Fruit fly (Drosophila melanogaster) whole organism, embryonic: ENCODE measurements around the gene cno.

Experiments used
- Aef1 ChIP-seq: fragments of 200-800 bp; sonication (Bioruptor generic); IDR thresholded peaks from 3 replicates; pipeline ENCODE4 v1.3.6; 2022; ENCODE audit warnings: missing biosample characterization, missing genetic modification characterization
- BEAF-32 ChIP-seq: fragments of 200-800 bp; sonication (Bioruptor generic); optimal IDR thresholded peaks from 3 replicates; lab custom pipeline; 2017; ENCODE audit warnings: missing biosample characterization, missing genetic modification characterization, mild to moderate bottlenecking, moderate library complexity, missing genetic modification reagents
- BtbVII ChIP-seq: fragments of 200-800 bp; sonication (Bioruptor generic); optimal IDR thresholded peaks from 3 replicates; lab custom pipeline; 2017; ENCODE audit warnings: missing biosample characterization, mild to moderate bottlenecking, missing genetic modification characterization
- CG11504 ChIP-seq: fragments of 200-800 bp; sonication (Bioruptor generic); optimal IDR thresholded peaks from 3 replicates; lab custom pipeline; 2019; ENCODE audit warnings: missing biosample characterization, mild to moderate bottlenecking, missing genetic modification characterization, moderate library complexity
- CG12769 ChIP-seq: fragments of 200-800 bp; sonication (Bioruptor generic); optimal IDR thresholded peaks from 2 replicates; lab custom pipeline; 2019; ENCODE audit warnings: missing biosample characterization, mild to moderate bottlenecking, missing genetic modification characterization, moderate library complexity
- CG13775 ChIP-seq: fragments of 200-800 bp; sonication (Bioruptor generic); optimal IDR thresholded peaks from 3 replicates; lab custom pipeline; 2017; ENCODE audit warnings: missing biosample characterization, mild to moderate bottlenecking, missing genetic modification characterization
- CG14860 ChIP-seq: fragments of 200-800 bp; sonication (Bioruptor generic); IDR thresholded peaks from 3 replicates; pipeline ENCODE4 v1.3.6; 2022; ENCODE audit warnings: missing biosample characterization, missing genetic modification characterization; ENCODE audit not compliant: partially characterized antibody
- CG15479 ChIP-seq: fragments of 200-800 bp; sonication (Bioruptor generic); optimal IDR thresholded peaks from 3 replicates; lab custom pipeline; 2019; ENCODE audit warnings: missing biosample characterization, mild to moderate bottlenecking, missing genetic modification characterization, moderate library complexity
- CG1832 ChIP-seq: fragments of 200-800 bp; sonication (Bioruptor generic); optimal IDR thresholded peaks from 2 replicates; lab custom pipeline; 2017; ENCODE audit warnings: missing biosample characterization, mild to moderate bottlenecking, missing genetic modification characterization, inconsistent platforms
- CG34224 ChIP-seq: fragments of 200-800 bp; sonication (Bioruptor generic); IDR thresholded peaks from 3 replicates; pipeline ENCODE4 v1.3.6; 2022; ENCODE audit warnings: missing biosample characterization, missing genetic modification characterization; ENCODE audit not compliant: partially characterized antibody
- CG4424 ChIP-seq: fragments of 200-800 bp; sonication (Bioruptor generic); optimal IDR thresholded peaks from 3 replicates; lab custom pipeline; 2016; ENCODE audit warnings: missing biosample characterization, missing genetic modification characterization
- CG7963 ChIP-seq: fragments of 200-800 bp; sonication (Bioruptor generic); IDR thresholded peaks from 3 replicates; pipeline ENCODE4 v1.3.6; 2022; ENCODE audit warnings: missing biosample characterization, missing genetic modification characterization; ENCODE audit not compliant: partially characterized antibody
- CG8924 ChIP-seq: fragments of 200-800 bp; optimal IDR thresholded peaks from 3 replicates; lab custom pipeline; 2019; ENCODE audit warnings: missing biosample characterization, mild to moderate bottlenecking, missing genetic modification characterization, moderate library complexity
- CG9727 ChIP-seq: fragments of 200-800 bp; sonication (Bioruptor generic); optimal IDR thresholded peaks from 3 replicates; lab custom pipeline; 2017; ENCODE audit warnings: missing biosample characterization, mild to moderate bottlenecking, missing genetic modification characterization
- CG9797 ChIP-seq: fragments of 200-800 bp; sonication (Bioruptor generic); optimal IDR thresholded peaks from 3 replicates; lab custom pipeline; 2018; ENCODE audit warnings: missing biosample characterization, mild to moderate bottlenecking, missing genetic modification characterization
- CTCF ChIP-seq: fragments of 200-800 bp; sonication (Bioruptor generic); optimal IDR thresholded peaks from 2 replicates; lab custom pipeline; 2017; ENCODE audit warnings: missing biosample characterization, mild to moderate bottlenecking, missing genetic modification characterization, moderate library complexity
- Dll ChIP-seq: fragments of 200-800 bp; sonication (Bioruptor generic); IDR thresholded peaks from 4 replicates; pipeline ENCODE4 v1.3.6; 2022; ENCODE audit warnings: missing biosample characterization, missing genetic modification characterization; ENCODE audit not compliant: partially characterized antibody
- Dp ChIP-seq: fragments of 200-800 bp; sonication (Bioruptor generic); optimal IDR thresholded peaks from 2 replicates; lab custom pipeline; 2018; ENCODE audit warnings: missing biosample characterization, mild to moderate bottlenecking, missing genetic modification characterization, moderate library complexity
- Hmx ChIP-seq: fragments of 200-800 bp; sonication (Bioruptor generic); optimal IDR thresholded peaks from 2 replicates; lab custom pipeline; 2016; ENCODE audit warnings: missing biosample characterization, missing genetic modification characterization
- Hr39 ChIP-seq: fragments of >200 bp; optimal IDR thresholded peaks from 2 replicates; lab custom pipeline; 2017
- Kr ChIP-seq: fragments of 200-800 bp; sonication (Bioruptor generic); optimal IDR thresholded peaks from 2 replicates; lab custom pipeline; 2017; ENCODE audit warnings: missing biosample characterization, mild to moderate bottlenecking, missing genetic modification characterization
- NC2β ChIP-seq: fragments of 200-800 bp; sonication (Bioruptor generic); optimal IDR thresholded peaks from 2 replicates; lab custom pipeline; 2016; ENCODE audit warnings: missing biosample characterization, missing genetic modification characterization
- Opbp ChIP-seq: fragments of 200-800 bp; sonication (Bioruptor generic); IDR thresholded peaks from 3 replicates; pipeline ENCODE4 v1.3.6; 2022; ENCODE audit warnings: missing biosample characterization, missing genetic modification characterization; ENCODE audit not compliant: partially characterized antibody
- Poxn ChIP-seq: fragments of 200-800 bp; sonication (Bioruptor generic); IDR thresholded peaks from 2 replicates; pipeline ENCODE4 v1.3.6; 2022; ENCODE audit warnings: missing biosample characterization, missing genetic modification characterization
- Sox102F ChIP-seq: fragments of 200-800 bp; sonication (Bioruptor generic); optimal IDR thresholded peaks from 2 replicates; lab custom pipeline; 2018; ENCODE audit warnings: missing biosample characterization, mild to moderate bottlenecking, missing genetic modification characterization, moderate library complexity
- Sry-β ChIP-seq: fragments of 200-800 bp; sonication (Bioruptor generic); optimal IDR thresholded peaks from 2 replicates; lab custom pipeline; 2018; ENCODE audit warnings: missing biosample characterization, mild to moderate bottlenecking, missing genetic modification characterization, moderate library complexity
- Trl ChIP-seq, 3 experiments: fragments of >200 bp in 2 of 3; fragments of 200-800 bp in 1 of 3; sonication (Bioruptor generic) in 1 of 3; optimal IDR thresholded peaks; 2 replicates in 1 of 3; 3 replicates in 2 of 3; lab custom pipeline; 2016 to 2017; ENCODE audit warnings: missing biosample characterization in 1 of 3, missing genetic modification characterization in 1 of 3
- bbx ChIP-seq: fragments of 200-800 bp; sonication (Bioruptor generic); IDR thresholded peaks from 2 replicates; pipeline ENCODE4 v1.3.6; 2022; ENCODE audit warnings: missing biosample characterization, missing genetic modification characterization; ENCODE audit not compliant: partially characterized antibody
- chm ChIP-seq: fragments of 200-800 bp; sonication (Bioruptor generic); IDR thresholded peaks from 2 replicates; pipeline ENCODE4 v1.3.6; 2022; ENCODE audit warnings: missing biosample characterization, missing genetic modification characterization
- fru ChIP-seq: fragments of >200 bp; optimal IDR thresholded peaks from 2 replicates; lab custom pipeline; 2017
- grn ChIP-seq: fragments of 200-800 bp; sonication (Bioruptor generic); optimal IDR thresholded peaks from 3 replicates; lab custom pipeline; 2017; ENCODE audit warnings: missing biosample characterization, missing genetic modification characterization
- h ChIP-seq: fragments of >200 bp; optimal IDR thresholded peaks from 2 replicates; lab custom pipeline; 2017
- kni ChIP-seq: fragments of 200-800 bp; sonication (Bioruptor generic); optimal IDR thresholded peaks from 3 replicates; lab custom pipeline; 2017; ENCODE audit warnings: mild to moderate bottlenecking, missing biosample characterization, missing genetic modification reagents, missing genetic modification characterization
- nerfin-1 ChIP-seq: fragments of 200-800 bp; sonication (Bioruptor generic); optimal IDR thresholded peaks from 3 replicates; lab custom pipeline; 2019; ENCODE audit warnings: missing biosample characterization, mild to moderate bottlenecking, missing genetic modification characterization, moderate library complexity
- pros ChIP-seq: fragments of 200-800 bp; sonication (Bioruptor generic); optimal IDR thresholded peaks from 3 replicates; lab custom pipeline; 2019; ENCODE audit warnings: missing biosample characterization, mild to moderate bottlenecking, missing genetic modification characterization, moderate library complexity
- sd ChIP-seq: fragments of 200-800 bp; sonication (Bioruptor generic); optimal IDR thresholded peaks from 3 replicates; lab custom pipeline; 2018; ENCODE audit warnings: missing biosample characterization, mild to moderate bottlenecking, missing genetic modification characterization, moderate library complexity
- sna ChIP-seq: fragments of 200-800 bp; sonication (Bioruptor generic); IDR thresholded peaks from 2 replicates; pipeline ENCODE4 v1.3.6; 2022; ENCODE audit warnings: missing biosample characterization, missing genetic modification characterization; ENCODE audit not compliant: partially characterized antibody
- tup ChIP-seq: fragments of 200-800 bp; sonication (Bioruptor generic); optimal IDR thresholded peaks from 2 replicates; lab custom pipeline; 2016; ENCODE audit warnings: missing biosample characterization, mild to moderate bottlenecking, missing genetic modification characterization, moderate library complexity
- unc-4 ChIP-seq: fragments of 200-800 bp; sonication (Bioruptor generic); IDR thresholded peaks from 2 replicates; pipeline ENCODE4 v1.3.6; 2022; ENCODE audit warnings: missing biosample characterization, missing genetic modification characterization; ENCODE audit not compliant: partially characterized antibody
- zen2 ChIP-seq: fragments of 200-800 bp; sonication (Bioruptor generic); IDR thresholded peaks from 3 replicates; pipeline ENCODE4 v1.3.6; 2022; ENCODE audit warnings: missing biosample characterization, missing genetic modification characterization; ENCODE audit not compliant: partially characterized antibody

cno gene

dm6 chr3R:5219466-5219865 is 2.2 kb upstream of the cno start, which contains the start of the genes Prosbeta2R2 and CG1116 (continued):
- TF ChIP-seq CG11504: no peak
- TF ChIP-seq BtbVII (GFP tag; lab: Kevin White, UChicago): no peak
- TF ChIP-seq CG15479 (GFP tag; lab: Kevin White, UChicago): no peak
- peak; percentile 73 for TF ChIP-seq bbx
- peak; percentile 95 for TF ChIP-seq Dp (GFP tag; lab: Kevin White, UChicago)
- no peak for TF ChIP-seq NC2β (GFP tag; lab: Kevin White, UChicago)
- no peak for TF ChIP-seq CG8924 (tag; lab: Kevin White, UChicago)
- peak; percentile 88 for TF ChIP-seq CG9797 (GFP tag; lab: Kevin White, UChicago)
- no peak for TF ChIP-seq Poxn (GFP tag; lab: Robert Waterston, UW)
- TF ChIP-seq CG7963 (GFP tag; lab: Robert Waterston, UW): peak; percentile 63; the same call in 2 of the 3 replicates
- TF ChIP-seq Hmx (GFP tag; lab: Kevin White, UChicago): no peak
- TF ChIP-seq Sox102F: no peak
- TF ChIP-seq, all 482 proteins: peak for 44

- TF ChIP-seq pros (GFP tag; lab: Kevin White, UChicago): peak; percentile 79
- TF ChIP-seq chm (GFP tag; lab: Robert Waterston, UW): peak; percentile 25; the same call in 1 of the 2 replicates
- peak; percentile 16 for TF ChIP-seq Kr (GFP tag; lab: Kevin White, UChicago)
- TF ChIP-seq fru: no peak
- TF ChIP-seq kni: peak; percentile 11
- peak; percentile 71 for TF ChIP-seq CG1832 (GFP tag; lab: Kevin White, UChicago)
- TF ChIP-seq CG34224 (GFP tag; lab: Robert Waterston, UW): peak; percentile 40; the same call in 1 of the 3 replicates
- peak; percentile 89 for TF ChIP-seq CTCF (GFP tag; lab: Kevin White, UChicago)
- TF ChIP-seq zen2 (GFP tag; lab: Robert Waterston, UW): peak; percentile 58
- TF ChIP-seq tup (GFP tag; lab: Kevin White, UChicago): no peak
- TF ChIP-seq Sry-β (GFP tag; lab: Kevin White, UChicago): peak; percentile 16
- no peak for TF ChIP-seq Aef1 (GFP tag; lab: Robert Waterston, UW)
- TF ChIP-seq CG9727 (GFP tag; lab: Kevin White, UChicago): no peak
- TF ChIP-seq CG4424 (GFP tag; lab: Kevin White, UChicago): peak; percentile 89
- no peak for TF ChIP-seq h
- TF ChIP-seq nerfin-1 (tag; lab: Kevin White, UChicago): peak; percentile 76
- peak; percentile 55 for TF ChIP-seq grn (GFP tag; lab: Kevin White, UChicago)
- TF ChIP-seq sd: peak; percentile 99
- peak; percentile 41; the same call in 1 of the 2 replicates for TF ChIP-seq unc-4 (GFP tag; lab: Robert Waterston, UW)
- TF ChIP-seq Opbp (GFP tag; lab: Robert Waterston, UW): 0 out of 3 replicates have a peak, but pooled peaks have one; percentile 30
- no peak for TF ChIP-seq CG14860
- TF ChIP-seq sna (GFP tag; lab: Robert Waterston, UW): 0 out of 2 replicates have a peak, but pooled peaks have one; percentile 39
- no peak for TF ChIP-seq CG13775 (GFP tag; lab: Kevin White, UChicago)
- TF ChIP-seq BEAF-32 (GFP tag; lab: Kevin White, UChicago): peak; percentile 29
- peak; percentile 3 for TF ChIP-seq Hr39 (lab: Kevin White, UChicago)
- TF ChIP-seq CG12769: peak; percentile 6
- 0 out of 4 replicates have a peak, but pooled peaks have one; percentile 16 for TF ChIP-seq Dll (GFP tag; lab: Robert Waterston, UW)
- peak; percentile 81 to 91 for TF ChIP-seq Trl (optimal IDR thresholded peaks at IDR 0.05; lab: Kevin White, UChicago)
- no peak for TF ChIP-seq Trl (GFP tag; optimal IDR thresholded peaks at IDR 0.05; lab: Kevin White, UChicago)
Measured at dm6 chr3R:5216308-5216765, 919 bp downstream of the cno start.
